Fruit fly (Drosophila melanogaster) whole organism, wandering third instar larva: ENCODE data around the gene Sirt7.

Experiments used
- Abd-B ChIP-seq: fragments of >200 bp; optimal IDR thresholded peaks from 2 replicates; lab custom pipeline; 2017; ENCODE audit warnings: missing biosample characterization, missing genetic modification characterization
- CG9705 ChIP-seq: fragments of 200-800 bp; sonication (Bioruptor generic); optimal IDR thresholded peaks from 2 replicates; lab custom pipeline; 2018; ENCODE audit warnings: missing biosample characterization, mild to moderate bottlenecking, missing genetic modification characterization
- CrebA ChIP-seq: fragments of 200-800 bp; sonication (Bioruptor generic); optimal IDR thresholded peaks from 2 replicates; lab custom pipeline; 2016; ENCODE audit warnings: missing biosample characterization, mild to moderate bottlenecking, missing genetic modification characterization, borderline replicate concordance
- Dfd ChIP-seq: fragments of >200 bp; optimal IDR thresholded peaks from 2 replicates; lab custom pipeline; 2017; ENCODE audit warnings: missing biosample characterization, missing genetic modification characterization
- Dif ChIP-seq: fragments of 200-275, 200-300 bp; sonication (Bioruptor generic); optimal IDR thresholded peaks from 2 replicates; lab custom pipeline; 2018; ENCODE audit warnings: missing biosample characterization, missing genetic modification characterization; ENCODE audit not compliant: partially characterized antibody
- GATAd ChIP-seq: sonication (Bioruptor generic); optimal IDR thresholded peaks from 2 replicates; lab custom pipeline; 2016; ENCODE audit warnings: missing biosample characterization, missing genetic modification characterization
- HLH106 ChIP-seq: fragments of 200-800 bp; optimal IDR thresholded peaks from 3 replicates; lab custom pipeline; 2019; ENCODE audit warnings: missing biosample characterization, mild to moderate bottlenecking, missing genetic modification characterization, moderate library complexity
- Hnf4 ChIP-seq: fragments of 200-800 bp; sonication (Bioruptor generic); optimal IDR thresholded peaks from 2 replicates; lab custom pipeline; 2016; ENCODE audit warnings: missing biosample characterization, mild to moderate bottlenecking, missing genetic modification characterization
- Hr78 ChIP-seq: fragments of >200 bp; optimal IDR thresholded peaks from 2 replicates; lab custom pipeline; 2017; ENCODE audit warnings: missing biosample characterization, missing genetic modification characterization
- Hr83 ChIP-seq: fragments of 200-300 bp; sonication (Bioruptor generic); optimal IDR thresholded peaks from 2 replicates; lab custom pipeline; 2016; ENCODE audit warnings: missing biosample characterization, mild to moderate bottlenecking, missing genetic modification characterization, moderate library complexity; ENCODE audit not compliant: poor library complexity, severe bottlenecking
- Jra ChIP-seq: sonication (Bioruptor generic); optimal IDR thresholded peaks from 2 replicates; lab custom pipeline; 2016; ENCODE audit warnings: missing biosample characterization, missing genetic modification characterization
- Mio ChIP-seq: sonication (Bioruptor generic); optimal IDR thresholded peaks from 2 replicates; lab custom pipeline; 2016; ENCODE audit warnings: missing biosample characterization, missing genetic modification characterization
- Myc ChIP-seq: fragments of >200 bp; optimal IDR thresholded peaks from 2 replicates; lab custom pipeline; 2017
- N ChIP-seq: fragments of >200 bp; optimal IDR thresholded peaks from 2 replicates; lab custom pipeline; 2018; ENCODE audit warnings: missing biosample characterization, missing external identifiers, missing genetic modification characterization
- OdsH ChIP-seq: fragments of 200-800 bp; sonication (Bioruptor generic); optimal IDR thresholded peaks from 2 replicates; lab custom pipeline; 2016; ENCODE audit warnings: missing biosample characterization, mild to moderate bottlenecking, missing genetic modification characterization
- Rel ChIP-seq, 2 experiments: fragments of 200-800 bp; sonication (Bioruptor generic) in 1 of 2; optimal IDR thresholded peaks; 2 replicates in 1 of 2; 3 replicates in 1 of 2; lab custom pipeline; 2016 to 2019; ENCODE audit warnings: mild to moderate bottlenecking in 2 of 2, missing biosample characterization in 2 of 2, missing genetic modification characterization in 2 of 2, moderate library complexity in 1 of 2
- Sp1 ChIP-seq: fragments of 200-800 bp; sonication (Bioruptor generic); optimal IDR thresholded peaks from 3 replicates; lab custom pipeline; 2019; ENCODE audit warnings: missing biosample characterization, mild to moderate bottlenecking, missing genetic modification characterization, moderate library complexity
- br ChIP-seq: fragments of 200-800 bp; sonication (Bioruptor generic); optimal IDR thresholded peaks from 2 replicates; lab custom pipeline; 2016; ENCODE audit warnings: missing biosample characterization, missing genetic modification characterization
- brk ChIP-seq: fragments of 200-800 bp; sonication (Bioruptor generic); optimal IDR thresholded peaks from 2 replicates; lab custom pipeline; 2016; ENCODE audit warnings: missing biosample characterization, mild to moderate bottlenecking, missing genetic modification characterization
- dl ChIP-seq, 2 experiments: fragments of 175-275, 200-275 bp in 1 of 2; fragments of 200-275 bp in 1 of 2; sonication (Bioruptor generic); optimal IDR thresholded peaks; lab custom pipeline; 2018; ENCODE audit warnings: mild to moderate bottlenecking in 2 of 2, missing biosample characterization in 2 of 2, missing genetic modification characterization in 2 of 2, moderate library complexity in 2 of 2; ENCODE audit not compliant: partially characterized antibody in 2 of 2, insufficient read depth in 1 of 2
- dmrt93B ChIP-seq: fragments of 200-800 bp; sonication (Bioruptor generic); optimal IDR thresholded peaks from 2 replicates; lab custom pipeline; 2018; ENCODE audit warnings: missing biosample characterization, mild to moderate bottlenecking, missing genetic modification characterization
- dsf ChIP-seq: sonication (Bioruptor generic); optimal IDR thresholded peaks from 2 replicates; lab custom pipeline; 2016; ENCODE audit warnings: missing biosample characterization, missing genetic modification characterization, borderline replicate concordance
- ey ChIP-seq: fragments of 200-800 bp; sonication (Bioruptor generic); optimal IDR thresholded peaks from 2 replicates; lab custom pipeline; 2016; ENCODE audit warnings: missing biosample characterization, missing genetic modification characterization
- foxo ChIP-seq, 2 experiments: fragments of 200-800 bp; sonication (Bioruptor generic); optimal IDR thresholded peaks; 2 replicates in 1 of 2; 3 replicates in 1 of 2; lab custom pipeline; 2016 to 2017; ENCODE audit warnings: missing biosample characterization in 2 of 2, missing genetic modification characterization in 2 of 2
- fru ChIP-seq: fragments of 200-800 bp; sonication (Bioruptor generic); optimal IDR thresholded peaks from 3 replicates; lab custom pipeline; 2016; ENCODE audit warnings: missing biosample characterization, mild to moderate bottlenecking, missing genetic modification characterization
- h ChIP-seq: fragments of 200-800 bp; sonication (Bioruptor generic); optimal IDR thresholded peaks from 3 replicates; lab custom pipeline; 2016; ENCODE audit warnings: missing biosample characterization, mild to moderate bottlenecking, missing genetic modification characterization
- jim ChIP-seq: fragments of 175-275, 200-325 bp; sonication (Bioruptor generic); optimal IDR thresholded peaks from 2 replicates; lab custom pipeline; 2016; ENCODE audit warnings: missing biosample characterization, mild to moderate bottlenecking, missing genetic modification characterization
- lola ChIP-seq: fragments of >200 bp; optimal IDR thresholded peaks from 2 replicates; lab custom pipeline; 2017; ENCODE audit warnings: missing biosample characterization, missing genetic modification characterization
- pan ChIP-seq: fragments of >200 bp; optimal IDR thresholded peaks from 2 replicates; lab custom pipeline; 2017
- psq ChIP-seq: fragments of 200-800 bp; sonication (Bioruptor generic); optimal IDR thresholded peaks from 3 replicates; lab custom pipeline; 2017; ENCODE audit warnings: missing biosample characterization, mild to moderate bottlenecking, missing genetic modification characterization, moderate library complexity
- rgr ChIP-seq: fragments of 200-800 bp; sonication (Bioruptor generic); optimal IDR thresholded peaks from 3 replicates; lab custom pipeline; 2016; ENCODE audit warnings: missing biosample characterization, mild to moderate bottlenecking, missing genetic modification characterization
- sage ChIP-seq: fragments of 200-800 bp; sonication (Bioruptor generic); optimal IDR thresholded peaks from 2 replicates; lab custom pipeline; 2016; ENCODE audit warnings: missing biosample characterization, mild to moderate bottlenecking, missing genetic modification characterization
- sv ChIP-seq: fragments of 200-800 bp; sonication (Bioruptor generic); optimal IDR thresholded peaks from 3 replicates; lab custom pipeline; 2016; ENCODE audit warnings: missing biosample characterization, missing genetic modification characterization
- tai ChIP-seq: sonication (Bioruptor generic); optimal IDR thresholded peaks from 2 replicates; lab custom pipeline; 2016; ENCODE audit warnings: missing biosample characterization, missing genetic modification characterization
- usp ChIP-seq: fragments of >200 bp; optimal IDR thresholded peaks from 2 replicates; lab custom pipeline; 2017; ENCODE audit warnings: missing biosample characterization, missing genetic modification characterization
- woc ChIP-seq: sonication (Bioruptor generic); optimal IDR thresholded peaks from 2 replicates; lab custom pipeline; 2016; ENCODE audit warnings: missing biosample characterization, mild to moderate bottlenecking, missing genetic modification characterization

The Sirt7 gene

dm6 chr3R:29032542-29032941 is 23.2 kb upstream of the Sirt7 start, which contains the start of gene Ssl2:
Ssl2 (minus strand) TSS chr3R:29032642.
- TF ChIP-seq ey (GFP tag; lab: Kevin White, UChicago) (no peak), CrebA (GFP tag; lab: Kevin White, UChicago) (no peak), Hr78 (GFP tag; lab: Kevin White, UChicago) (no peak), N (GFP tag; lab: Kevin White, UChicago) (no peak), Hr83 (GFP tag; lab: Kevin White, UChicago) (no peak), OdsH (no peak), rgr (GFP tag; lab: Kevin White, UChicago) (no peak), Hnf4 (GFP tag; lab: Kevin White, UChicago) (no peak)

dm6 chr3R:29033909-29034629 is 21.7 kb upstream of the Sirt7 start, which contains the start of the genes beta4GalNAcTB and Cpsf100:
beta4GalNAcTB (minus strand) TSS chr3R:29034008.
Cpsf100 (plus strand) TSS chr3R:29034573.
- peak; percentile 66 for TF ChIP-seq dsf (GFP tag; lab: Kevin White, UChicago)
- no peak for TF ChIP-seq Dif
- TF ChIP-seq rgr (GFP tag; lab: Kevin White, UChicago), result peak; percentile 80
- peak; percentile 23 for TF ChIP-seq Mio
- TF ChIP-seq Abd-B (GFP tag; lab: Kevin White, UChicago), result no peak
- no peak for TF ChIP-seq tai (GFP tag; lab: Kevin White, UChicago)
- peak; percentile 83 for TF ChIP-seq HLH106
- peak; percentile 79 for TF ChIP-seq psq (GFP tag; lab: Kevin White, UChicago)
- TF ChIP-seq jim, result peak; percentile 1
- TF ChIP-seq h, result peak; percentile 78
- TF ChIP-seq foxo (GFP tag; optimal IDR thresholded peaks at IDR 0.05; lab: Kevin White, UChicago), result peak in 1 of 2 experiments; percentile 87
- peak; percentile 66 for TF ChIP-seq OdsH
- TF ChIP-seq ey (GFP tag; lab: Kevin White, UChicago), result peak; percentile 70
- TF ChIP-seq Hr83 (GFP tag; lab: Kevin White, UChicago), result no peak
- peak; percentile 47 for TF ChIP-seq GATAd (GFP tag; lab: Kevin White, UChicago)
- TF ChIP-seq Hnf4 (GFP tag; lab: Kevin White, UChicago), result peak; percentile 69
- TF ChIP-seq dmrt93B (GFP tag; lab: Kevin White, UChicago), result peak; percentile 81
- TF ChIP-seq Myc (lab: Kevin White, UChicago), result no peak
- TF ChIP-seq sv (GFP tag; lab: Kevin White, UChicago), result peak; percentile 55
- peak; percentile 75 for TF ChIP-seq Sp1 (GFP tag; lab: Kevin White, UChicago)
- no peak for TF ChIP-seq CrebA (GFP tag; lab: Kevin White, UChicago)
- no peak for TF ChIP-seq usp (GFP tag; lab: Kevin White, UChicago)
- peak; percentile 69 for TF ChIP-seq br (GFP tag; lab: Kevin White, UChicago)
- peak; percentile 72 for TF ChIP-seq woc (GFP tag; lab: Kevin White, UChicago)
- peak; percentile 74 for TF ChIP-seq fru (GFP tag; lab: Kevin White, UChicago)
- peak; percentile 52 for TF ChIP-seq CG9705 (GFP tag; lab: Kevin White, UChicago)

- TF ChIP-seq GATAd (GFP tag; lab: Kevin White, UChicago) (peak; percentile 51), sv (GFP tag; lab: Kevin White, UChicago) (peak; percentile 6), brk (no peak), sage (GFP tag; lab: Kevin White, UChicago) (peak; percentile 76), pan (lab: Kevin White, UChicago) (no peak), foxo (GFP tag; optimal IDR thresholded peaks at IDR 0.05; lab: Kevin White, UChicago) (peak; percentile 3 to 79), usp (GFP tag; lab: Kevin White, UChicago) (no peak), HLH106 (peak; percentile 45), jim (no peak), Abd-B (GFP tag; lab: Kevin White, UChicago) (no peak), dl (GFP tag; optimal IDR thresholded peaks at IDR 0.05; lab: Kevin White, UChicago; ENCODE audit: insufficient read depth in 1 of 2, partially characterized antibody in 2 of 2) (no peak), Dif (no peak), Rel (GFP tag; optimal IDR thresholded peaks at IDR 0.05; lab: Kevin White, UChicago) (no peak), Rel (tag; optimal IDR thresholded peaks at IDR 0.05; lab: Kevin White, UChicago) (peak; percentile 39), Hr78 (GFP tag; lab: Kevin White, UChicago) (no peak), Jra (GFP tag; lab: Kevin White, UChicago) (peak; percentile 55), dmrt93B (GFP tag; lab: Kevin White, UChicago) (peak; percentile 52), CG9705 (GFP tag; lab: Kevin White, UChicago) (peak; percentile 56), psq (GFP tag; lab: Kevin White, UChicago) (peak; percentile 18), br (GFP tag; lab: Kevin White, UChicago) (peak; percentile 75), Hr83 (GFP tag; lab: Kevin White, UChicago) (peak; percentile 91), OdsH (peak; percentile 49), N (GFP tag; lab: Kevin White, UChicago) (peak; percentile 73), fru (GFP tag; lab: Kevin White, UChicago) (peak; percentile 64), Hnf4 (GFP tag; lab: Kevin White, UChicago) (peak; percentile 87), Mio (peak; percentile 58), woc (GFP tag; lab: Kevin White, UChicago) (peak; percentile 18), Myc (lab: Kevin White, UChicago) (peak; percentile 22), Dfd (GFP tag; lab: Kevin White, UChicago) (no peak), dsf (GFP tag; lab: Kevin White, UChicago) (peak; percentile 18), CrebA (GFP tag; lab: Kevin White, UChicago) (no peak), lola (no peak), Sp1 (GFP tag; lab: Kevin White, UChicago) (peak; percentile 58), tai (GFP tag; lab: Kevin White, UChicago) (no peak), rgr (GFP tag; lab: Kevin White, UChicago) (peak; percentile 76)
Observed at dm6 chr3R:29038960-29039581, 16.7 kb upstream of the Sirt7 start, which contains the start of the genes Slu7 and Pkc98E. Slu7 (minus strand) TSS chr3R:29039071. Pkc98E (plus strand) TSS chr3R:29039156.
